Worm (Caenorhabditis elegans) whole organism, L2 larva: Measurements from ENCODE around the gene K03H6.4.

ENCODE experiments used
- C34F6.9 ChIP-seq: fragments of 150-350 bp; optimal IDR thresholded peaks from 2 replicates; lab custom pipeline; 2014; ENCODE audit warnings: missing biosample characterization, missing genetic modification characterization
- F13H6.1 ChIP-seq: sonication (generic microtip); optimal IDR thresholded peaks from 2 replicates; lab custom pipeline; 2016; ENCODE audit warnings: missing genetic modification characterization, missing compliant biosample characterization
- ama-1 ChIP-seq: fragments of 150-350 bp; optimal IDR thresholded peaks from 2 replicates; lab custom pipeline; 2018; ENCODE audit warnings: inconsistent platforms
- elt-1 ChIP-seq: fragments of 150-350 bp; optimal IDR thresholded peaks from 2 replicates; lab custom pipeline; 2014; ENCODE audit warnings: missing biosample characterization, missing genetic modification characterization
- fos-1 ChIP-seq: fragments of 150-350 bp; optimal IDR thresholded peaks from 2 replicates; lab custom pipeline; 2014; ENCODE audit warnings: missing biosample characterization, missing genetic modification characterization
- lin-13 ChIP-seq: fragments of 150-350 bp; optimal IDR thresholded peaks from 2 replicates; lab custom pipeline; 2014; ENCODE audit warnings: missing biosample characterization, missing genetic modification reagents, missing genetic modification characterization
- lin-39 ChIP-seq: fragments of 150-350 bp; optimal IDR thresholded peaks from 2 replicates; lab custom pipeline; 2014; ENCODE audit warnings: missing biosample characterization, missing genetic modification reagents, missing genetic modification characterization
- mdl-1 ChIP-seq, 2 experiments: fragments of 150-350 bp in 1 of 2; sonication (generic microtip) in 1 of 2; optimal IDR thresholded peaks; 2 replicates each; lab custom pipeline; 2017; ENCODE audit warnings: missing biosample characterization in 2 of 2, missing genetic modification characterization in 2 of 2
- nhr-237 ChIP-seq: fragments of 150-350 bp; optimal IDR thresholded peaks from 2 replicates; lab custom pipeline; 2014; ENCODE audit warnings: missing biosample characterization, missing genetic modification characterization
- nhr-25 ChIP-seq: fragments of 150-350 bp; sonication (generic microtip); optimal IDR thresholded peaks from 3 replicates; lab custom pipeline; 2014; ENCODE audit warnings: missing biosample characterization, missing genetic modification characterization
- nhr-6 ChIP-seq: fragments of 150-350 bp; optimal IDR thresholded peaks from 2 replicates; lab custom pipeline; 2014; ENCODE audit warnings: missing biosample characterization, missing genetic modification characterization
- unc-62 ChIP-seq: fragments of 150-350 bp; optimal IDR thresholded peaks from 2 replicates; lab custom pipeline; 2014; ENCODE audit warnings: missing biosample characterization, missing genetic modification reagents, missing genetic modification characterization
- zag-1 ChIP-seq: fragments of 150-350 bp; optimal IDR thresholded peaks from 2 replicates; lab custom pipeline; 2014; ENCODE audit warnings: missing biosample characterization, missing genetic modification characterization
- ztf-4 ChIP-seq: fragments of 150-350 bp; optimal IDR thresholded peaks from 2 replicates; lab custom pipeline; 2014; ENCODE audit warnings: missing biosample characterization, missing genetic modification characterization

DNA sequence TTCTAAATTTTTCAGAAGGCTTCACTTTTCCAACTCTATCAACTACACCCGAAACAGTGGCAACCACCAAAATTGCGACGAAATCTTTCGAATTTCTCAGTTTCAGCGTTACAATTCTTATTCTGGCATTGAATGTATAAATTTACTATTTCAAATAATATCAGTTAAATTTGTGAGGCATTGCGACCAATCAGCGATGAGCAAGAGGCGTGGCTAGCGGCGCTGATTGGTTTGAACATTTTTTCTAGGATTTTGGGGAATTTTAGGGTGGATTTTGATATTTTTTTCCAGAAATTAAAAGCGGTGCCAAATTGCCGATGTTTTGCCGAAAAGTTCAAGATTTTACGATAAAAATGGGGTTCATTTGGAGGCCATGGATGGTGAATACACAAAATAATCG is 46.5 kb upstream of the K03H6.4 start:
- no peak for TF ChIP-seq ztf-4 (tag; lab: Kevin White, UChicago)
- no peak for TF ChIP-seq unc-62 (GFP tag; lab: Kevin White, UChicago)
- TF ChIP-seq C34F6.9 (tag; lab: Kevin White, UChicago): no peak
- no peak for TF ChIP-seq ama-1 (lab: Kevin White, UChicago)
- no peak for TF ChIP-seq fos-1 (tag; lab: Kevin White, UChicago)
- no peak for TF ChIP-seq elt-1 (tag; lab: Kevin White, UChicago)
- no peak for TF ChIP-seq nhr-6 (tag; lab: Kevin White, UChicago)
- no peak for TF ChIP-seq lin-13 (GFP tag; lab: Kevin White, UChicago)
- TF ChIP-seq F13H6.1 (tag; lab: Kevin White, UChicago): no peak
- TF ChIP-seq zag-1 (tag; lab: Kevin White, UChicago): no peak
- TF ChIP-seq mdl-1 (tag; optimal IDR thresholded peaks at IDR 0.05; lab: Kevin White, UChicago): no peak
- no peak for TF ChIP-seq lin-39
- TF ChIP-seq nhr-25 (tag; lab: Kevin White, UChicago): no peak
- TF ChIP-seq nhr-237: no peak
